Fruit fly (Drosophila melanogaster) whole organism, embryonic: ENCODE results near the gene CG6040.

Experiments used
- CG10147 ChIP-seq: fragments of 200-800 bp; sonication (Bioruptor generic); optimal IDR thresholded peaks from 2 replicates; lab custom pipeline; 2019; ENCODE audit warnings: missing biosample characterization, mild to moderate bottlenecking, missing genetic modification characterization, moderate library complexity
- CG10209 ChIP-seq: fragments of 200-800 bp; sonication (Bioruptor generic); optimal IDR thresholded peaks from 3 replicates; lab custom pipeline; 2017; ENCODE audit warnings: missing biosample characterization, mild to moderate bottlenecking, missing genetic modification characterization, missing genetic modification reagents
- CG10565 ChIP-seq: fragments of 200-800 bp; sonication (Bioruptor generic); optimal IDR thresholded peaks from 3 replicates; lab custom pipeline; 2016; ENCODE audit warnings: missing biosample characterization, mild to moderate bottlenecking, missing genetic modification characterization
- CG16863 ChIP-seq: fragments of 200-800 bp; sonication (Bioruptor generic); optimal IDR thresholded peaks from 3 replicates; lab custom pipeline; 2016; ENCODE audit warnings: missing biosample characterization, missing genetic modification characterization
- CG18599 ChIP-seq: fragments of 200-800 bp; sonication (Bioruptor generic); optimal IDR thresholded peaks from 3 replicates; lab custom pipeline; 2017; ENCODE audit warnings: missing biosample characterization, missing genetic modification characterization, mild to moderate bottlenecking, moderate library complexity, missing genetic modification reagents
- CG2199 ChIP-seq: fragments of 200-800 bp; sonication (Bioruptor generic); IDR thresholded peaks from 3 replicates; pipeline ENCODE4 v1.3.6; 2022; ENCODE audit warnings: missing biosample characterization, missing genetic modification characterization
- CG32772 ChIP-seq: fragments of 200-800 bp; sonication (Bioruptor generic); IDR thresholded peaks from 2 replicates; pipeline ENCODE4 v1.3.6; 2022; ENCODE audit warnings: missing biosample characterization, missing genetic modification characterization
- CG4360 ChIP-seq: fragments of 200-800 bp; sonication (Bioruptor generic); IDR thresholded peaks from 2 replicates; pipeline ENCODE4 v1.3.6; 2022; ENCODE audit warnings: missing biosample characterization, missing genetic modification characterization
- CG4617 ChIP-seq: fragments of 200-800 bp; sonication (Bioruptor generic); optimal IDR thresholded peaks from 3 replicates; lab custom pipeline; 2016; ENCODE audit warnings: missing biosample characterization, missing genetic modification characterization, borderline replicate concordance
- CG4730 ChIP-seq: fragments of 200-800 bp; sonication (Bioruptor generic); IDR thresholded peaks from 2 replicates; pipeline ENCODE4 v1.3.6; 2022; ENCODE audit warnings: missing biosample characterization, missing genetic modification characterization
- CG5953 ChIP-seq: fragments of 200-800 bp; sonication (Bioruptor generic); IDR thresholded peaks from 2 replicates; pipeline ENCODE4 v1.3.6; 2022; ENCODE audit warnings: missing biosample characterization, missing genetic modification characterization
- CG7271 ChIP-seq: fragments of 200-800 bp; sonication (Bioruptor generic); optimal IDR thresholded peaks from 2 replicates; lab custom pipeline; 2018; ENCODE audit warnings: missing biosample characterization, mild to moderate bottlenecking, missing genetic modification characterization, moderate library complexity
- CG8089 ChIP-seq: fragments of 200-800 bp; sonication (Bioruptor generic); optimal IDR thresholded peaks from 3 replicates; lab custom pipeline; 2016; ENCODE audit warnings: missing biosample characterization, missing genetic modification characterization
- D ChIP-seq, 2 experiments: fragments of 200-800 bp in 1 of 2; fragments of >200 bp in 1 of 2; sonication (Bioruptor generic) in 1 of 2; optimal IDR thresholded peaks; 2 replicates in 1 of 2; 3 replicates in 1 of 2; lab custom pipeline; 2017; ENCODE audit warnings: mild to moderate bottlenecking in 1 of 2, missing biosample characterization in 1 of 2, missing genetic modification characterization in 1 of 2, missing genetic modification reagents in 1 of 2
- D19A ChIP-seq: fragments of 200-800 bp; optimal IDR thresholded peaks from 3 replicates; lab custom pipeline; 2019; ENCODE audit warnings: missing biosample characterization, mild to moderate bottlenecking, missing genetic modification characterization, moderate library complexity
- Elba2 ChIP-seq: fragments of 200-800 bp; sonication (Bioruptor generic); optimal IDR thresholded peaks from 3 replicates; lab custom pipeline; 2016; ENCODE audit warnings: missing biosample characterization, missing genetic modification characterization
- Fer2 ChIP-seq: fragments of 200-800 bp; sonication (Bioruptor generic); optimal IDR thresholded peaks from 2 replicates; lab custom pipeline; 2018; ENCODE audit warnings: missing biosample characterization, mild to moderate bottlenecking, missing genetic modification characterization, moderate library complexity
- Hr39 ChIP-seq: fragments of >200 bp; optimal IDR thresholded peaks from 2 replicates; lab custom pipeline; 2017
- Mad ChIP-seq: fragments of 200-800 bp; sonication (Bioruptor generic); optimal IDR thresholded peaks from 2 replicates; lab custom pipeline; 2016; ENCODE audit warnings: missing biosample characterization, missing genetic modification characterization
- Med ChIP-seq: fragments of 200-800 bp; sonication (Bioruptor generic); peaks from one replicate; lab custom pipeline; 2016; ENCODE audit warnings: missing biosample characterization, missing genetic modification characterization, mild to moderate bottlenecking, inconsistent platforms, moderate library complexity
- NfI ChIP-seq: fragments of 200-800 bp; sonication (Bioruptor generic); optimal IDR thresholded peaks from 3 replicates; lab custom pipeline; 2018; ENCODE audit warnings: missing biosample characterization, mild to moderate bottlenecking, missing genetic modification characterization, moderate library complexity
- Poxn ChIP-seq: fragments of 200-800 bp; sonication (Bioruptor generic); IDR thresholded peaks from 2 replicates; pipeline ENCODE4 v1.3.6; 2022; ENCODE audit warnings: missing biosample characterization, missing genetic modification characterization
- ab ChIP-seq: fragments of 200-800 bp; sonication (Bioruptor generic); optimal IDR thresholded peaks from 2 replicates; lab custom pipeline; 2016; ENCODE audit warnings: missing biosample characterization, missing genetic modification characterization
- ase ChIP-seq: fragments of 200-800 bp; sonication (Bioruptor generic); IDR thresholded peaks from 3 replicates; pipeline ENCODE4 v1.3.6; 2022; ENCODE audit warnings: missing biosample characterization, missing genetic modification characterization
- crol ChIP-seq: fragments of 200-800 bp; sonication (Bioruptor generic); IDR thresholded peaks from 2 replicates; pipeline ENCODE4 v1.3.6; 2022; ENCODE audit warnings: missing biosample characterization, missing genetic modification characterization
- crp ChIP-seq, 2 experiments: fragments of 200-800 bp; sonication (Bioruptor generic); optimal IDR thresholded peaks; 2 replicates in 1 of 2; 3 replicates in 1 of 2; lab custom pipeline; 2017; ENCODE audit warnings: missing biosample characterization in 2 of 2, missing genetic modification characterization in 2 of 2, mild to moderate bottlenecking in 1 of 2, moderate library complexity in 1 of 2
- cwo ChIP-seq: fragments of 200-800 bp; sonication (Bioruptor generic); optimal IDR thresholded peaks from 3 replicates; lab custom pipeline; 2017; ENCODE audit warnings: missing biosample characterization, missing genetic modification characterization, mild to moderate bottlenecking, moderate library complexity, missing genetic modification reagents
- eve ChIP-seq, 2 experiments: fragments of >200 bp; optimal IDR thresholded peaks; 2 replicates each; lab custom pipeline; 2017; ENCODE audit warnings: missing biosample characterization in 2 of 2, missing genetic modification characterization in 2 of 2
- exex ChIP-seq: fragments of 200-800 bp; sonication (Bioruptor generic); optimal IDR thresholded peaks from 4 replicates; lab custom pipeline; 2018; ENCODE audit warnings: missing biosample characterization, mild to moderate bottlenecking, missing genetic modification characterization, moderate library complexity
- gfzf ChIP-seq: fragments of 200-800 bp; sonication (Bioruptor generic); optimal IDR thresholded peaks from 2 replicates; lab custom pipeline; 2016; ENCODE audit warnings: missing biosample characterization, mild to moderate bottlenecking, missing genetic modification characterization, moderate library complexity
- jing ChIP-seq: fragments of 200-800 bp; sonication (Bioruptor generic); optimal IDR thresholded peaks from 2 replicates; lab custom pipeline; 2018; ENCODE audit warnings: missing biosample characterization, mild to moderate bottlenecking, missing genetic modification characterization
- kni ChIP-seq: fragments of 200-800 bp; sonication (Bioruptor generic); optimal IDR thresholded peaks from 3 replicates; lab custom pipeline; 2017; ENCODE audit warnings: mild to moderate bottlenecking, missing biosample characterization, missing genetic modification reagents, missing genetic modification characterization
- mirr ChIP-seq: fragments of 200-800 bp; sonication (Bioruptor generic); optimal IDR thresholded peaks from 3 replicates; lab custom pipeline; 2018; ENCODE audit warnings: missing biosample characterization, mild to moderate bottlenecking, missing genetic modification characterization
- oc ChIP-seq: fragments of 200-800 bp; sonication (Bioruptor generic); optimal IDR thresholded peaks from 2 replicates; lab custom pipeline; 2018; ENCODE audit warnings: missing biosample characterization, mild to moderate bottlenecking, missing genetic modification characterization, moderate library complexity
- p53 ChIP-seq: fragments of 200-800 bp; sonication (Bioruptor generic); optimal IDR thresholded peaks from 2 replicates; lab custom pipeline; 2016; ENCODE audit warnings: missing biosample characterization, missing genetic modification characterization
- ro ChIP-seq: fragments of 200-800 bp; sonication (Bioruptor generic); IDR thresholded peaks from 2 replicates; pipeline ENCODE4 v1.3.6; 2022; ENCODE audit warnings: missing biosample characterization, missing genetic modification characterization
- sc ChIP-seq, 3 experiments: fragments of >200 bp in 2 of 3; fragments of 200-800 bp in 1 of 3; sonication (Bioruptor generic) in 1 of 3; optimal IDR thresholded peaks; 2 replicates in 2 of 3; 3 replicates in 1 of 3; lab custom pipeline; 2017; ENCODE audit warnings: mild to moderate bottlenecking in 1 of 3, missing biosample characterization in 1 of 3, missing genetic modification characterization in 1 of 3, missing genetic modification reagents in 1 of 3
- sim ChIP-seq: fragments of 200-800 bp; sonication (Bioruptor generic); IDR thresholded peaks from 2 replicates; pipeline ENCODE4 v1.3.6; 2022; ENCODE audit warnings: missing biosample characterization, missing genetic modification characterization
- twi ChIP-seq: fragments of 200-800 bp; optimal IDR thresholded peaks from 2 replicates; lab custom pipeline; 2019; ENCODE audit warnings: missing biosample characterization, mild to moderate bottlenecking, missing genetic modification characterization, moderate library complexity
- vvl ChIP-seq: fragments of 200-800 bp; sonication (Bioruptor generic); IDR thresholded peaks from 2 replicates; pipeline ENCODE4 v1.3.6; 2022; ENCODE audit warnings: missing biosample characterization, missing genetic modification characterization
- zfh1 ChIP-seq: fragments of 200-800 bp; sonication (Bioruptor generic); IDR thresholded peaks from 3 replicates; pipeline ENCODE4 v1.3.6; 2022; ENCODE audit warnings: missing biosample characterization, missing genetic modification characterization

Gene CG6040

dm6 chr3R:19096299-19097048 is at the start of gene CG6040 (continued):
- peak; percentile 32 for TF ChIP-seq CG10565 (GFP tag; lab: Kevin White, UChicago)
- TF ChIP-seq Elba2 (GFP tag; lab: Kevin White, UChicago) = peak; percentile 52
- TF ChIP-seq Mad (GFP tag; lab: Kevin White, UChicago) = peak; percentile 52

DNA sequence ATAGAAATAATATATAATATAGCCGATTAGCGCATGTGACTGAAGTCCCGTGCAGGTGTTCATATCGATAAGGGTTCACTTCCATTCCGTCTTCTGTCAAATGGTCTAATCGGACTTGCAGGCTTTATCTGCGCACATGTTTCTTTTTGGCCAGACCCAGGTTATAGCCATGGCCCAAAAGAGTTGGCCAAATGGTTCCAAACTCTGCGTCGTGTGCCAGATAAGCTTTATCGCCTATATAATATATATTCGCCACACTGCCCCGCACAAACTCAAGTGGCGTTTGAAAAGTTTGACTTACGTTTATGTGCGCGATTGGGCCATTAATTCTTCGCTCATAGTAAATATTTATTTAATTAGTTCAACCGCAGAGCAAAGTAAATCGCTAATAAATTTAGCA is 45.5 kb upstream of the CG6040 start:
- TF ChIP-seq exex (tag; lab: Kevin White, UChicago) (peak; percentile 93), CG5953 (GFP tag; lab: Robert Waterston, UW) (no peak), p53 (GFP tag; lab: Kevin White, UChicago) (no peak), Med (GFP tag; lab: Kevin White, UChicago) (peak; percentile 12), Fer2 (tag; lab: Kevin White, UChicago) (no peak), mirr (GFP tag; lab: Kevin White, UChicago) (peak; percentile 19), jing (GFP tag; lab: Kevin White, UChicago) (no peak), crp (GFP tag; optimal IDR thresholded peaks at IDR 0.05; lab: Kevin White, UChicago) (no peak), CG16863 (GFP tag; lab: Kevin White, UChicago) (no peak), CG10147 (GFP tag; lab: Kevin White, UChicago) (no peak), sim (GFP tag; lab: Robert Waterston, UW) (no peak), cwo (GFP tag; lab: Kevin White, UChicago) (peak; percentile 94), D (optimal IDR thresholded peaks at IDR 0.05; lab: Kevin White, UChicago) (no peak), D (GFP tag; optimal IDR thresholded peaks at IDR 0.05; lab: Kevin White, UChicago) (no peak), CG8089 (GFP tag; lab: Kevin White, UChicago) (no peak), Poxn (GFP tag; lab: Robert Waterston, UW) (no peak)

dm6 chr3R:19052475-19052874 is 44.3 kb upstream of the CG6040 start:
- no peak for TF ChIP-seq p53 (GFP tag; lab: Kevin White, UChicago)
- no peak for TF ChIP-seq D19A
- no peak for TF ChIP-seq ase (GFP tag; lab: Robert Waterston, UW)
- TF ChIP-seq CG32772 (GFP tag; lab: Robert Waterston, UW) = no peak
- TF ChIP-seq CG4730 = 0 out of 2 replicates have a peak, but pooled peaks have one; percentile 11
- peak; percentile 69 for TF ChIP-seq crol
- peak; percentile 93 for TF ChIP-seq oc (tag; lab: Kevin White, UChicago)
- TF ChIP-seq, all 482 proteins: peak for 3

DNA sequence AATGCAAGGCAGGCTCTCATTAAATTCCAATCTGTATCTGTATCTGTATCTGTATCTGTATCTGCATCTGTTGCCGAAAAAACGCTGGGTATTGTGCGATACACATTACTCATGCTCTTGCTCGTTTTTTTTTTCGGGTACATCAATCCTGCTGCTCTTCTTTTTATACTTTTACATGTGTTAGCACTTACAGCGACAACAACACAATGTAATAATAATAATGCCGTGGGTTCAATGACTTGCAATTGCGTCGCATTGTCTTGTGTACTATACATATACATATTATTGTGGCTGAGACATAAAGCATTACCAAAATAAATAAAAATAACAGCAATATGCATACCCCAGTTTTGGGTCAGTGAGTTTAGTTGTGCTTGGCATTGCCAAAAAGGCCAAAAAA is 41.9 kb upstream of the CG6040 start:
- TF ChIP-seq ro (GFP tag; lab: Robert Waterston, UW) = no peak
- 0 out of 3 replicates have a peak, but pooled peaks have one; percentile 33 for TF ChIP-seq CG2199
- peak; percentile 56 for TF ChIP-seq CG4360
- peak; percentile 82 for TF ChIP-seq twi (tag; lab: Kevin White, UChicago)

DNA sequence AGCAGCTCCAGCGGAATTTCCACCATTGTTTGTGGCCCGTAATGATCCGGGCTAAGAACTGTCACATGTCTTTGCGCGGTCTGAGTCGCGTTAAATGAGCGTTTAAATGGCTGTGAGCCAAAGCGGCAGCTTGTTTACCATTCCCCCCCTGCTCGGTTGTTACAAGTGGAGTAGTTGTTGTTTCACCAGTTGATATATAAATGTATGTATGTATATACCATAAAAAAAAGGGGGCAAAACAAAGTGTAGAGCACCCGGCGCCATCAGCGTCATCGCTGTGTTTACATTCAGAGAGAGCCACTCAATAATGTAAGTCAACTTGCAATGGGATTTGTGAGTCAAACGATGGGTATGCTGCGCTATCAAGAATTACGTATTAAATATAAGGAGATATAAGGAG is 39.9 kb upstream of the CG6040 start:
- TF ChIP-seq CG10209 (GFP tag; lab: Kevin White, UChicago) = no peak
- no peak for TF ChIP-seq eve (GFP tag; optimal IDR thresholded peaks at IDR 0.05; lab: Kevin White, UChicago)
- no peak for TF ChIP-seq gfzf
- 0 out of 3 replicates have a peak, but pooled peaks have one; percentile 17 for TF ChIP-seq zfh1 (GFP tag; lab: Robert Waterston, UW)
- no peak for TF ChIP-seq CG4617 (GFP tag; lab: Kevin White, UChicago)
- no peak for TF ChIP-seq Hr39
- TF ChIP-seq ase (GFP tag; lab: Robert Waterston, UW) = no peak
- peak; percentile 6 for TF ChIP-seq kni (GFP tag; lab: Kevin White, UChicago)
- peak; percentile 68 for TF ChIP-seq Med (GFP tag; lab: Kevin White, UChicago)
- no peak for TF ChIP-seq sc (optimal IDR thresholded peaks at IDR 0.05; lab: Kevin White, UChicago)
- TF ChIP-seq sc (GFP tag; optimal IDR thresholded peaks at IDR 0.05; lab: Kevin White, UChicago) = peak; percentile 6
- TF ChIP-seq CG2199 = 0 out of 3 replicates have a peak, but pooled peaks have one; percentile 40
- peak; percentile 13; the same call in 1 of the 2 replicates for TF ChIP-seq vvl (GFP tag; lab: Robert Waterston, UW)
- no peak for TF ChIP-seq ab (GFP tag; lab: Kevin White, UChicago)
- no peak for TF ChIP-seq CG7271 (tag; lab: Kevin White, UChicago)
- TF ChIP-seq NfI (GFP tag; lab: Kevin White, UChicago) = no peak
- TF ChIP-seq CG18599 (GFP tag; lab: Kevin White, UChicago) = no peak
